Worm (Caenorhabditis elegans): Measurements from ENCODE around the gene ccdc-55.

DNA sequence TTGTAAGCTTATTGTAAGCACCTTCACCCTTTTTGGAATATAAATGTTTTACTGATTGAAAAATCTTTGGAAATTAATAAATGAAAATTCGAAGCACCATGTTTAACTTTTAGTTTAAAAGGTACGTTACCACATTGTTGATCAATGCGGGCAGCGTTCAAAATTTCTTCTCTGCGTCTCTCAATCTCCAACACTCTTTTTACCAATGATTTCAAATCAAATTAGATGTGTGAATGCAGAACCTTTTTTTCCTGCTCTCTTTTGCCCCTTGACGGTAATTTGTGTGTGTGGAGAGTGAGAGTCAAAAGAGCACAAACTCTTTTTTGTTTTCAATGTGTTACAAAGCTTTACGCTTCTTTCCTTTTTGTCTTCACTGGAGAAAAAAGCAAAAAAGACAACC lies 44.7 kb downstream of the ccdc-55 start:
- TF ChIP-seq ama-1 (optimal IDR thresholded peaks at IDR 0.05) (no peak), tra-4 (tag; optimal IDR thresholded peaks at IDR 0.05) (no peak), hmbx-1 (tag; optimal IDR thresholded peaks at IDR 0.05) (no peak), sea-1 (GFP tag; conservative IDR thresholded peaks at IDR 0.05) (no peak), tbx-37 (GFP tag; conservative IDR thresholded peaks at IDR 0.05) (no peak), ceh-36 (tag; optimal IDR thresholded peaks at IDR 0.05) (no peak), scrt-1 (GFP tag; IDR thresholded peaks at IDR 0.05) (no peak), hmg-4 (GFP tag; optimal IDR thresholded peaks at IDR 0.05) (no peak), hnd-1 (tag; optimal IDR thresholded peaks at IDR 0.05) (no peak), F13C5.2 (tag; optimal IDR thresholded peaks at IDR 0.05) (no peak), flt-1 (GFP tag; IDR thresholded peaks at IDR 0.05) (no peak), ceh-13 (GFP tag; optimal IDR thresholded peaks at IDR 0.05) (no peak), aly-1 (tag; optimal IDR thresholded peaks at IDR 0.05) (no peak)
